Worm (Caenorhabditis elegans): ENCODE results near the gene dli-1.

DNA sequence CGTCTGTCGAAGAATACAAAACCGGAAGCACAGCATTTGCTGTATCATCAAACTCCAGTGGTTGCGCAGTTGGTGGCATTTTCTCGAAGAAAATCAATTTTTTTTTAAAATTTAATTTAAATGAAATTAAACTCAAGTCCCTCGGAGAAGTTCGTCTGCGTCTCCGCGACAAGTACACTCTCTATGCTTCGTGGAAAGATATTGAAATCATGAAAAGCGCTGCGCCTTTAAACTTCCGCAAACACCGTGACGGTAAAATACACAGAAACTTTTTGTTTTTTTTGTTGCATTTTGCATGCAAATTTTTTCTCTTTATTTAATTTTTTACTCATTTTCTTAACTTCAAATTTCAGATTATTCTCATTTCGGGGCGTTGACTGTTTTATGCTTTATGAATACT, at the start of gene dli-1, which contains the start of the genes tin-9.2 and exos-4.1:
- TF ChIP-seq zfp-2 (tag; optimal IDR thresholded peaks at IDR 0.05) = no peak
- no peak for TF ChIP-seq egl-27 (tag; optimal IDR thresholded peaks at IDR 0.05)
- no peak for TF ChIP-seq nhr-102 (tag; optimal IDR thresholded peaks at IDR 0.05)
- no peak for TF ChIP-seq nhr-77 (tag; optimal IDR thresholded peaks at IDR 0.05)
- no peak for TF ChIP-seq mxl-2 (GFP tag; conservative IDR thresholded peaks at IDR 0.05)
- no peak for TF ChIP-seq R02D3.7 (tag; optimal IDR thresholded peaks at IDR 0.05)
- no peak for TF ChIP-seq nhr-25 (tag; optimal IDR thresholded peaks at IDR 0.05; ENCODE audit: borderline replicate concordance, insufficient read depth)
- TF ChIP-seq aly-2 (tag; optimal IDR thresholded peaks at IDR 0.05) = no peak
- TF ChIP-seq lsy-2 (tag; optimal IDR thresholded peaks at IDR 0.05) = peak in 1 of 2 experiments; percentile 89

All from whole organism, L4 larva.